Fruit fly (Drosophila melanogaster): ENCODE results near the gene CG4669.

The CG4669 gene

DNA sequence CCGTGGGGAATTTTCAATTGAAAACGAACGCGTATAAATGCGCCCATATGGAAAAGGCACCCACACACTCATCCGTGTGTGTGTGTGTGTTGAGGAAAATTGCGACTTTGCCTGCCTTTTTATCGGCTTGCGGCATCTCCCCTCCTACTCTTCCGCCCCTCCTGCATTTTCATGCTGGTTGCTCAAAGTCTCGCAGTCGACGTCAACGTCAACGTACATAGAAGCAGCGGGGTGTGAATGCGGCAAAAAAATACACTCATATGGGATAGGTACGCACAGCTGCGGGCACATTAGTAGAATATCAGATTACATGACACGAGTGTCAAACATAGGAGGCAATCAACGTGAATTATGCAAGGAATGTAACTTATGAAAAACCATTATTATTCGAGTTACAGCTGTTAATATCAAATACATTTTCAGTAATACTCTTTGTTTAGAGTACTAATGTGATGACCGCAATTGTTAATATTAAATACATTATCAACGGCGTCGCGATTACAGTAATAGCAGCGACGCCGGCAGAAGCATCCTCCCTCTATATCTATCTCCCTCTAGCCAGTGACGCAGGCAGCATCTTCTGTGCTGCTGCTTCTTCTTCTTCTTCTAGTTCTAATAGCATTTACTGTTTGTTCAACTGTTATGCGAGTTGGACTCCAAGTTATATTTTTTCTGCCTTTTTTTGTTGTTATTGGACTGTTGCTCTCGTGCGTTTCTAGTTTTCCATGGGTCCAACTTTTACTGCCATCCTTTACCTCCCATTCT is 47.3 kb upstream of the CG4669 start:
- no peak for TF ChIP-seq zen2 (GFP tag; IDR thresholded peaks at IDR 0.05; ENCODE audit: partially characterized antibody)
- TF ChIP-seq sens (GFP tag): peak; percentile 97
- peak; percentile 63 for TF ChIP-seq p53 (GFP tag; optimal IDR thresholded peaks at IDR 0.05)
- TF ChIP-seq hbn (GFP tag; IDR thresholded peaks at IDR 0.05; ENCODE audit: partially characterized antibody): no peak
- TF ChIP-seq CG12659 (GFP tag; optimal IDR thresholded peaks at IDR 0.05): peak; percentile 83
- peak; percentile 92 for TF ChIP-seq Awh (GFP tag; IDR thresholded peaks at IDR 0.05)
- peak; percentile 85 for TF ChIP-seq cwo (GFP tag; optimal IDR thresholded peaks at IDR 0.05)
- peak; percentile 75 for TF ChIP-seq CG17568 (GFP tag; optimal IDR thresholded peaks at IDR 0.05)
- TF ChIP-seq cas (GFP tag; IDR thresholded peaks at IDR 0.05): no peak
- TF ChIP-seq Fer3 (tag; optimal IDR thresholded peaks at IDR 0.05): peak; percentile 79
- TF ChIP-seq CG4328 (GFP tag; optimal IDR thresholded peaks at IDR 0.05): peak; percentile 44
- peak; percentile 77 for TF ChIP-seq CG10462 (GFP tag; optimal IDR thresholded peaks at IDR 0.05)
- peak; percentile 85 for TF ChIP-seq CG31365 (tag; optimal IDR thresholded peaks at IDR 0.05)
- no peak for TF ChIP-seq lov (optimal IDR thresholded peaks at IDR 0.05)
- peak; percentile 90 for TF ChIP-seq lov (GFP tag; IDR thresholded peaks at IDR 0.05)
- peak; percentile 70 for TF ChIP-seq trh (GFP tag; optimal IDR thresholded peaks at IDR 0.05)
- TF ChIP-seq CG11695 (GFP tag; IDR thresholded peaks at IDR 0.05): peak; percentile 92
- TF ChIP-seq peb (GFP tag; IDR thresholded peaks at IDR 0.05): peak; percentile 84
- peak; percentile 66 for TF ChIP-seq CG12744 (GFP tag; optimal IDR thresholded peaks at IDR 0.05)
- TF ChIP-seq CG31388 (GFP tag; optimal IDR thresholded peaks at IDR 0.05): peak; percentile 48
- peak; percentile 54; the same call in 1 of the 2 replicates for TF ChIP-seq CG9215 (GFP tag; IDR thresholded peaks at IDR 0.05)
- TF ChIP-seq HmgD (GFP tag; optimal IDR thresholded peaks at IDR 0.05): no peak
- TF ChIP-seq run (tag; optimal IDR thresholded peaks at IDR 0.05): peak; percentile 85
- peak; percentile 86 for TF ChIP-seq en (GFP tag; optimal IDR thresholded peaks at IDR 0.05)
- peak; percentile 61 for TF ChIP-seq CTCF (GFP tag; optimal IDR thresholded peaks at IDR 0.05)
- TF ChIP-seq Dek (tag; optimal IDR thresholded peaks at IDR 0.05): peak; percentile 84
- TF ChIP-seq abd-A (tag; optimal IDR thresholded peaks at IDR 0.05): peak; percentile 70
- TF ChIP-seq prd (optimal IDR thresholded peaks at IDR 0.05): no peak
- TF ChIP-seq prd (GFP tag; IDR thresholded peaks at IDR 0.05): peak; percentile 92
- TF ChIP-seq Atf-2 (GFP tag; optimal IDR thresholded peaks at IDR 0.05): peak; percentile 85
- peak; percentile 88 for TF ChIP-seq Mrtf (GFP tag; IDR thresholded peaks at IDR 0.05)
- TF ChIP-seq Dbx (GFP tag; IDR thresholded peaks at IDR 0.05): peak; percentile 80
- TF ChIP-seq cato (GFP tag; optimal IDR thresholded peaks at IDR 0.05; ENCODE audit: borderline replicate concordance): peak; percentile 87
- peak; percentile 32; the same call in 1 of the 3 replicates for TF ChIP-seq CG6791 (GFP tag; IDR thresholded peaks at IDR 0.05; ENCODE audit: partially characterized antibody)
- peak; percentile 55; the same call in 1 of the 2 replicates for TF ChIP-seq E2f2 (GFP tag; IDR thresholded peaks at IDR 0.05)
- TF ChIP-seq B-H2 (GFP tag; optimal IDR thresholded peaks at IDR 0.05): peak; percentile 36
- peak; percentile 56 for TF ChIP-seq danr (GFP tag; IDR thresholded peaks at IDR 0.05)
- peak; percentile 84 for TF ChIP-seq nerfin-1 (tag; optimal IDR thresholded peaks at IDR 0.05)
- peak; percentile 89 for TF ChIP-seq CG6689 (GFP tag; IDR thresholded peaks at IDR 0.05)
- TF ChIP-seq dysf (GFP tag; IDR thresholded peaks at IDR 0.05): peak; percentile 92
- TF ChIP-seq caup (GFP tag; optimal IDR thresholded peaks at IDR 0.05; ENCODE audit: severe bottlenecking): peak; percentile 86
- peak; percentile 54; the same call in 1 of the 2 replicates for TF ChIP-seq Taf1 (GFP tag; IDR thresholded peaks at IDR 0.05)
- TF ChIP-seq Neu2 (GFP tag; optimal IDR thresholded peaks at IDR 0.05; ENCODE audit: borderline replicate concordance): no peak
- TF ChIP-seq emc (GFP tag; optimal IDR thresholded peaks at IDR 0.05): peak; percentile 75
- TF ChIP-seq Nf-YA (GFP tag; IDR thresholded peaks at IDR 0.05): peak; percentile 68
- peak; percentile 91 for TF ChIP-seq Hmr (GFP tag; optimal IDR thresholded peaks at IDR 0.05)
- TF ChIP-seq CG7556 (GFP tag; optimal IDR thresholded peaks at IDR 0.05): peak; percentile 90
- no peak for TF ChIP-seq fru (optimal IDR thresholded peaks at IDR 0.05)
- peak; percentile 74 for TF ChIP-seq CG43689 (GFP tag; IDR thresholded peaks at IDR 0.05)
- TF ChIP-seq CG33557 (GFP tag; optimal IDR thresholded peaks at IDR 0.05): peak; percentile 53
- no peak for TF ChIP-seq Poxn (GFP tag; IDR thresholded peaks at IDR 0.05)

Data from whole organism, embryonic.